Worm (Caenorhabditis elegans) whole organism, late embryonic: ENCODE results near the gene lips-11.
"Not testable (repeated sequence)": the region's sequence is repeated elsewhere in the genome, so short reads cannot be mapped to it uniquely, and the experiment has no call there.

Experiments
- C08G9.2 ChIP-seq: sonication (generic microtip); optimal IDR thresholded peaks from 2 replicates; lab custom pipeline; 2016; ENCODE audit warnings: mild to moderate bottlenecking, missing genetic modification characterization, moderate library complexity, missing compliant biosample characterization
- F13H6.1 ChIP-seq: sonication (generic microtip); optimal IDR thresholded peaks from 2 replicates; lab custom pipeline; 2016; ENCODE audit warnings: missing genetic modification characterization, missing compliant biosample characterization
- K09A11.1 ChIP-seq: sonication (generic microtip); optimal IDR thresholded peaks from 2 replicates; lab custom pipeline; 2017; ENCODE audit warnings: antibody characterized with exemption, mild to moderate bottlenecking, missing genetic modification characterization, missing compliant biosample characterization; ENCODE audit not compliant: insufficient read depth
- T23F11.4 ChIP-seq: fragments of 200-800 bp; sonication (Bioruptor generic); optimal IDR thresholded peaks from 2 replicates; lab custom pipeline; 2018; ENCODE audit warnings: mild to moderate bottlenecking, missing genetic modification characterization, missing compliant biosample characterization
- Y22D7AL.16 ChIP-seq: sonication (generic microtip); optimal IDR thresholded peaks from 2 replicates; lab custom pipeline; 2016; ENCODE audit warnings: missing genetic modification characterization, missing compliant biosample characterization
- ahr-1 ChIP-seq: sonication (generic microtip); optimal IDR thresholded peaks from 2 replicates; lab custom pipeline; 2016; ENCODE audit warnings: missing genetic modification characterization, missing compliant biosample characterization
- ama-1 ChIP-seq: fragments of 150-350 bp; optimal IDR thresholded peaks from 2 replicates; lab custom pipeline; 2014
- ceh-14 ChIP-seq: sonication (generic microtip); optimal IDR thresholded peaks from 2 replicates; lab custom pipeline; 2016; ENCODE audit warnings: missing genotype, missing genetic modification characterization, missing compliant biosample characterization
- ceh-18 ChIP-seq: sonication (generic microtip); optimal IDR thresholded peaks from 2 replicates; lab custom pipeline; 2016; ENCODE audit warnings: missing genetic modification characterization, missing compliant biosample characterization
- ceh-19 ChIP-seq: fragments of 200-800 bp; sonication (Bioruptor generic); optimal IDR thresholded peaks from 2 replicates; lab custom pipeline; 2018; ENCODE audit warnings: mild to moderate bottlenecking, missing genetic modification characterization, missing compliant biosample characterization
- ceh-2 ChIP-seq: sonication (generic microtip); optimal IDR thresholded peaks from 2 replicates; lab custom pipeline; 2016; ENCODE audit warnings: missing genotype, missing genetic modification characterization, missing compliant biosample characterization
- ceh-22 ChIP-seq: sonication (generic microtip); optimal IDR thresholded peaks from 2 replicates; lab custom pipeline; 2017; ENCODE audit warnings: missing biosample characterization, missing genetic modification characterization
- ceh-31 ChIP-seq: sonication (generic microtip); optimal IDR thresholded peaks from 2 replicates; lab custom pipeline; 2016; ENCODE audit warnings: missing genetic modification characterization, missing compliant biosample characterization
- ceh-34 ChIP-seq: sonication (generic microtip); optimal IDR thresholded peaks from 2 replicates; lab custom pipeline; 2016; ENCODE audit warnings: mild to moderate bottlenecking, missing genetic modification characterization, missing compliant biosample characterization
- ceh-9 ChIP-seq: sonication (generic microtip); optimal IDR thresholded peaks from 2 replicates; lab custom pipeline; 2016; ENCODE audit warnings: mild to moderate bottlenecking, missing genetic modification characterization, inconsistent platforms, missing compliant biosample characterization
- che-1 ChIP-seq: sonication (generic microtip); optimal IDR thresholded peaks from 2 replicates; lab custom pipeline; 2016; ENCODE audit warnings: mild to moderate bottlenecking, missing genetic modification characterization, missing compliant biosample characterization
- dmd-4 ChIP-seq: sonication (generic microtip); optimal IDR thresholded peaks from 2 replicates; lab custom pipeline; 2016; ENCODE audit warnings: borderline replicate concordance, missing genetic modification characterization, missing compliant biosample characterization
- elt-2 ChIP-seq: sonication (generic microtip); optimal IDR thresholded peaks from 2 replicates; lab custom pipeline; 2016; ENCODE audit warnings: missing genetic modification reagents, missing genetic modification characterization, missing compliant biosample characterization
- ets-4 ChIP-seq: sonication (generic microtip); optimal IDR thresholded peaks from 2 replicates; lab custom pipeline; 2016; ENCODE audit warnings: missing genetic modification characterization, missing compliant biosample characterization
- fax-1 ChIP-seq: sonication (generic microtip); optimal IDR thresholded peaks from 2 replicates; lab custom pipeline; 2016; ENCODE audit warnings: missing genotype, missing genetic modification characterization, missing compliant biosample characterization
- hlh-15 ChIP-seq: sonication (generic microtip); optimal IDR thresholded peaks from 2 replicates; lab custom pipeline; 2016; ENCODE audit warnings: missing genetic modification characterization, missing compliant biosample characterization
- hlh-6 ChIP-seq: sonication (generic microtip); optimal IDR thresholded peaks from 2 replicates; lab custom pipeline; 2016; ENCODE audit warnings: missing genotype, missing genetic modification characterization, missing compliant biosample characterization
- hlh-8 ChIP-seq: sonication (generic microtip); optimal IDR thresholded peaks from 2 replicates; lab custom pipeline; 2016; ENCODE audit warnings: missing genotype, missing genetic modification characterization, missing compliant biosample characterization
- lim-6 ChIP-seq: sonication (generic microtip); optimal IDR thresholded peaks from 2 replicates; lab custom pipeline; 2016; ENCODE audit warnings: missing genetic modification characterization, missing compliant biosample characterization
- lin-11 ChIP-seq: fragments of 200-800 bp; sonication (Bioruptor generic); optimal IDR thresholded peaks from 2 replicates; lab custom pipeline; 2018; ENCODE audit warnings: mild to moderate bottlenecking, missing genetic modification characterization, missing compliant biosample characterization
- mec-3 ChIP-seq: sonication (generic microtip); optimal IDR thresholded peaks from 2 replicates; lab custom pipeline; 2016; ENCODE audit warnings: borderline replicate concordance, missing genetic modification characterization, missing compliant biosample characterization
- nfya-1 ChIP-seq: sonication (generic microtip); optimal IDR thresholded peaks from 2 replicates; lab custom pipeline; 2017; ENCODE audit warnings: missing genetic modification characterization, mild to moderate bottlenecking, missing compliant biosample characterization, antibody characterized with exemption, moderate library complexity
- nhr-232 ChIP-seq: sonication (generic microtip); optimal IDR thresholded peaks from 2 replicates; lab custom pipeline; 2016; ENCODE audit warnings: missing genetic modification characterization, missing compliant biosample characterization
- pha-2 ChIP-seq: sonication (generic microtip); optimal IDR thresholded peaks from 2 replicates; lab custom pipeline; 2017; ENCODE audit warnings: mild to moderate bottlenecking, missing genetic modification characterization, missing compliant biosample characterization
- pqm-1 ChIP-seq: sonication (generic microtip); optimal IDR thresholded peaks from 2 replicates; lab custom pipeline; 2016; ENCODE audit warnings: missing genetic modification characterization, missing compliant biosample characterization
- pros-1 ChIP-seq: fragments of 150-350 bp; optimal IDR thresholded peaks from 2 replicates; lab custom pipeline; 2014; ENCODE audit warnings: missing biosample characterization, missing genetic modification reagents, missing genetic modification characterization
- ref-2 ChIP-seq: sonication (generic microtip); optimal IDR thresholded peaks from 2 replicates; lab custom pipeline; 2016; ENCODE audit warnings: missing genetic modification characterization, missing compliant biosample characterization
- rnt-1 ChIP-seq: sonication (generic microtip); optimal IDR thresholded peaks from 2 replicates; lab custom pipeline; 2016; ENCODE audit warnings: missing genetic modification characterization, missing compliant biosample characterization
- sox-2 ChIP-seq: fragments of 200-800 bp; sonication (Bioruptor generic); IDR thresholded peaks from 2 replicates; pipeline ENCODE4 v1.3.6; 2022; ENCODE audit warnings: missing genetic modification reagents, missing genetic modification characterization, missing compliant biosample characterization
- sox-4 ChIP-seq: sonication (generic microtip); optimal IDR thresholded peaks from 2 replicates; lab custom pipeline; 2017; ENCODE audit warnings: mild to moderate bottlenecking, missing genetic modification characterization, inconsistent platforms, missing compliant biosample characterization
- tbx-2 ChIP-seq: sonication (generic microtip); optimal IDR thresholded peaks from 2 replicates; lab custom pipeline; 2016; ENCODE audit warnings: missing genetic modification characterization, missing compliant biosample characterization
- tbx-7 ChIP-seq: sonication (generic microtip); optimal IDR thresholded peaks from 2 replicates; lab custom pipeline; 2016; ENCODE audit warnings: missing genotype, missing genetic modification characterization, missing compliant biosample characterization
- ttx-3 ChIP-seq: sonication (generic microtip); optimal IDR thresholded peaks from 2 replicates; lab custom pipeline; 2016; ENCODE audit warnings: missing genetic modification reagents, missing genetic modification characterization, missing compliant biosample characterization
- unc-3 ChIP-seq, 2 experiments: fragments of 200-800 bp in 1 of 2; sonication (Bioruptor generic) in 1 of 2; sonication (generic microtip) in 1 of 2; conservative IDR thresholded peaks in 1 of 2; optimal IDR thresholded peaks in 1 of 2; 2 replicates each; pipeline versions ENCODE4 v1.3.6 to Lab custom; 2016 to 2022; ENCODE audit warnings: missing compliant biosample characterization in 2 of 2, missing genetic modification characterization in 2 of 2, missing genetic modification reagents in 1 of 2
- unc-42 ChIP-seq: sonication (generic microtip); optimal IDR thresholded peaks from 2 replicates; lab custom pipeline; 2016; ENCODE audit warnings: missing genotype, missing genetic modification characterization, missing compliant biosample characterization
- zip-5 ChIP-seq: sonication (generic microtip); optimal IDR thresholded peaks from 2 replicates; lab custom pipeline; 2016; ENCODE audit warnings: missing genetic modification characterization, missing compliant biosample characterization
- ztf-16 ChIP-seq: sonication (generic microtip); optimal IDR thresholded peaks from 2 replicates; lab custom pipeline; 2017; ENCODE audit warnings: missing genetic modification characterization, missing compliant biosample characterization

The lips-11 gene

DNA sequence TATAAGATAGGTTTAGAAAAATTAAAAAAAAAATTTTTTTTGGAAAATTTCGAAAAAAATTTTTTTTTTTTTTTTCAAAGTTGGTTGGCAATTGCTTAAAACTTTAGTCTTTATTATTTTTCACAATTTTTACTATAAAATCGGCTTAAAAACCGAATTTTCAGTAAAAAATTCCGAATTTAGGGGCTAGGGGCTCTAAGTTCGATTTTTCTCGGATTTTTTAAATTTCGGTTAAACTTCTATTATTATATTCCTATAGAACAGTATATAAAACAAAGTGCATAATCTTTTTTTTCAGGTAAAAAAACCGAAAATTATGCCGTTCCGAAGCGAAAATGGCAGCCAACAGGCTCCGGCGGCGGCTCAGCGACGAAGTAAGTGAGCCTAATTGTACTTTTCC is 25.7 kb upstream of the lips-11 start, which contains the start of gene pod-2:
Gene pod-2 (plus strand): TSS at position 301 of the 400 bp plus-strand sequence.
- no peak for TF ChIP-seq ceh-2 (tag; lab: Kevin White, UChicago)
- TF ChIP-seq F13H6.1 (tag; lab: Kevin White, UChicago), result no peak
- no peak for TF ChIP-seq K09A11.1 (tag; lab: Kevin White, UChicago)
- TF ChIP-seq unc-3 (GFP tag; conservative IDR thresholded peaks at IDR 0.05; lab: Robert Waterston, UW), result no peak
- no peak for TF ChIP-seq unc-3 (tag; optimal IDR thresholded peaks at IDR 0.05; lab: Kevin White, UChicago)
- no peak for TF ChIP-seq nhr-232 (tag; lab: Kevin White, UChicago)
- no peak for TF ChIP-seq hlh-8
- TF ChIP-seq ama-1 (lab: Kevin White, UChicago), result no peak
- TF ChIP-seq pros-1 (tag; lab: Kevin White, UChicago), result no peak
- TF ChIP-seq pha-2, result no peak
- no peak for TF ChIP-seq sox-2
- TF ChIP-seq sox-4 (tag; lab: Kevin White, UChicago), result no peak
- no peak for TF ChIP-seq ahr-1
- TF ChIP-seq lin-11, result no peak
- no peak for TF ChIP-seq ztf-16 (tag; lab: Kevin White, UChicago)
- TF ChIP-seq che-1 (tag; lab: Kevin White, UChicago), result no peak

DNA sequence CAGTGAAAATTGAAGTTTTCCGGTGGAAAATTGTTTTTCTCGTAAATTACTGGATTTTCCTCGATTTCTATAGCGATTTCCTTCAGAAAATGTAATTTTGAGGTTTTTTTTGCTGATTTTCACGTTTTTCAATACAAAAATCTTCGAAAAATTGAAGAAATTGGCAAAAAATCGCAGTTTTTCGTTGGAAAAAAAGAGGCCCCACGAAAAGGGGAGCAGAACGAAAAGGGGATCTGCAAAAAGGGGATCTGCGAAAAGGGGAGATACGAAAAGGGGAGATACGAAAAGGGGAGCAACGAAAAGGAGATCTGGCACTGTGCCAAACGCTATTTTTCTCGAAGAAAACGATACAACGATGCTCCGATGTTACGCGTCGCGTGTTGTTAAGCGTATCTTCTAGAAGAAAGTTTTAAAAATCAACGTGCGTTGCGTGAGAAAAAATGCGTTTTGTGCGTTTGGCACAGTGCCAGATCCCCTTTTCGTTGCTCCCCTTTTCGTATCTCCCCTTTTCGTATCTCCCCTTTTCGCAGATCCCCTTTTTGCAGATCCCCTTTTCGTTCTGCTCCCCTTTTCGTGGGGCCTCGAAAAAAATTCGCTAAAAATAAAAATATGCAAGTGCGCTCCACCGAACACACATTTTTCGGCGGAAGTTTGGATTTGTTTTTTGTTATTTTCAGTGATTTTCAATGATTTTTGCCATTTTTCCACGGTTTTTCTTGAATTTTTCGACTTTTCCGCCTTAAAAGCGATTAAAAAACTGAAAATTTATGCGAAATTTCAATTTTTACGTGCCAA is 23.7 kb upstream of the lips-11 start:
- peak; percentile 97 for TF ChIP-seq ceh-31 (tag; lab: Kevin White, UChicago)
- TF ChIP-seq rnt-1 (tag; lab: Kevin White, UChicago), result peak; percentile 80
- peak; percentile 83 for TF ChIP-seq fax-1
- TF ChIP-seq ref-2, result peak; percentile 93
- TF ChIP-seq lim-6 (tag; lab: Kevin White, UChicago), result peak; percentile 87
- peak; percentile 47 for TF ChIP-seq zip-5 (tag; lab: Kevin White, UChicago)
- TF ChIP-seq tbx-7 (tag; lab: Kevin White, UChicago), result peak; percentile 75
- TF ChIP-seq tbx-2, result peak; percentile 90
- peak; percentile 78 for TF ChIP-seq hlh-8
- peak; percentile 23 for TF ChIP-seq unc-42 (tag; lab: Kevin White, UChicago)
- TF ChIP-seq ceh-14 (tag; lab: Kevin White, UChicago), result peak; percentile 84
- TF ChIP-seq ceh-2 (tag; lab: Kevin White, UChicago), result peak; percentile 80
- peak; percentile 14 for TF ChIP-seq hlh-6 (tag; lab: Kevin White, UChicago)
- peak; percentile 48 for TF ChIP-seq elt-2
- peak; percentile 58 for TF ChIP-seq ceh-19
- peak; percentile 66 for TF ChIP-seq F13H6.1 (tag; lab: Kevin White, UChicago)
- TF ChIP-seq dmd-4 (tag; lab: Kevin White, UChicago), result peak; percentile 68
- TF ChIP-seq ahr-1, result peak; percentile 44
- TF ChIP-seq pqm-1, result peak; percentile 64
- TF ChIP-seq C08G9.2 (tag; lab: Kevin White, UChicago), result peak; percentile 88
- peak; percentile 33 for TF ChIP-seq ceh-18 (tag; lab: Kevin White, UChicago)
- TF ChIP-seq ets-4 (tag; lab: Kevin White, UChicago), result peak; percentile 80
- peak; percentile 84 for TF ChIP-seq ceh-34 (tag; lab: Kevin White, UChicago)
- TF ChIP-seq unc-3 (GFP tag; conservative IDR thresholded peaks at IDR 0.05; lab: Robert Waterston, UW), result 0 out of 2 replicates have a peak, but pooled peaks have one; percentile 26
- not testable (repeated sequence) for TF ChIP-seq unc-3 (tag; optimal IDR thresholded peaks at IDR 0.05; lab: Kevin White, UChicago)
- peak; percentile 72 for TF ChIP-seq mec-3

DNA sequence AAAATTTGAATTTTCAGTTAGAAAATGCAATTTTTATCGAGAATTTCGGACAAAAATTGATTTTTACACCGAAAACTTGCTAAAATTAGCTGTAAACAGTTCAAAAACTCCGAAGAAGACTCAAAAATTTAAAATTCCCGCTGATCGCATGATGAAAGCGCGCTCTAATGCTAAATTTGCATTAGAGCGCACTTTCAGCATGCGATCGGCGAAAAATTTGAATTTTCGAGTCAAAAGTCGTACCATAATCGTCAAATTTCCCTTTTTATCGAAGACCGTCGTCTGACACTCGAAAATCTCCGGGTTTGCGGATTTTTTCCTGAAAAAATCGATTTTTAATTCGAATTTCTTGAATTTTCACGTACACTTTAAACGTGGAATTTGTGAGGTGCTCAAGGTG is 22.5 kb upstream of the lips-11 start:
- TF ChIP-seq unc-42 (tag; lab: Kevin White, UChicago) (no peak), nfya-1 (tag; lab: Kevin White, UChicago) (no peak), ttx-3 (tag; lab: Kevin White, UChicago) (no peak), lim-6 (tag; lab: Kevin White, UChicago) (no peak), ceh-9 (tag; lab: Kevin White, UChicago) (no peak), ceh-34 (tag; lab: Kevin White, UChicago) (no peak), T23F11.4 (GFP tag; lab: Kevin White, UChicago) (no peak), pha-2 (no peak), hlh-15 (tag; lab: Kevin White, UChicago) (no peak), mec-3 (no peak), Y22D7AL.16 (tag; lab: Kevin White, UChicago) (no peak), ceh-22 (tag; lab: Kevin White, UChicago) (no peak)
